Worm (Caenorhabditis elegans) whole organism, L1 larva: Measurements from ENCODE around the gene sra-14.

Experiments
- blmp-1 ChIP-seq: fragments of 150-350 bp; optimal IDR thresholded peaks from 2 replicates; lab custom pipeline; 2014; ENCODE audit warnings: missing biosample characterization, missing genetic modification characterization
- nhr-237 ChIP-seq: fragments of 150-350 bp; optimal IDR thresholded peaks from 2 replicates; lab custom pipeline; 2014; ENCODE audit warnings: missing biosample characterization, missing genetic modification characterization
- nhr-77 ChIP-seq: fragments of 150-350 bp; optimal IDR thresholded peaks from 2 replicates; lab custom pipeline; 2014; ENCODE audit warnings: missing biosample characterization, missing genetic modification characterization

- TF ChIP-seq nhr-237 (no peak), blmp-1 (tag; lab: Kevin White, UChicago) (no peak), nhr-77 (tag; lab: Kevin White, UChicago) (no peak)
These were observed 37.3 kb upstream of the sra-14 start, which contains the start of gene pes-10 for ce11 chrII:12847736-12848135.
